Worm (Caenorhabditis elegans): ENCODE results near the gene C25G4.8.

The C25G4.8 gene

DNA sequence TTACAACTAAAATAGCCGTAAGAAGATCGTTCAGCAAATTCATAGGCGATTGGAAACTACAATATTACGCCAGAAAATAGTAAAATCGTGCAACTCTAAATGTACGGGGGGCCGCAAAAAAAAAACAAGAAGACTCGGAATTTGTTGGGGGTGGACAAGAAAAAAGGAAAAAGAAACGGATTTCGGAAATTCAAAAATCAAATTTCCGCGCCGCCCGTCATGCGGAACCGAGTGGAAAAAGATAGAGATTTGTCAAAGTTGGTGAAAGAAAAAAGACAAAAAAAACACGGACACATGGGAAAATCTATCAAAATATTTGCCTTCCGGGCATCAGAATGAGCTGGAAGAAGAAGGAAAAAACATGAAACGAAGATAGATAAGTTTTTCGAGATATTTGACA is 44.0 kb downstream of the C25G4.8 start:
- TF ChIP-seq fkh-10 (GFP tag; optimal IDR thresholded peaks at IDR 0.05) (peak; percentile 5), ceh-16 (tag; optimal IDR thresholded peaks at IDR 0.05) (no peak), nfya-1 (tag; optimal IDR thresholded peaks at IDR 0.05; ENCODE audit: insufficient read depth) (peak; percentile 12)

DNA sequence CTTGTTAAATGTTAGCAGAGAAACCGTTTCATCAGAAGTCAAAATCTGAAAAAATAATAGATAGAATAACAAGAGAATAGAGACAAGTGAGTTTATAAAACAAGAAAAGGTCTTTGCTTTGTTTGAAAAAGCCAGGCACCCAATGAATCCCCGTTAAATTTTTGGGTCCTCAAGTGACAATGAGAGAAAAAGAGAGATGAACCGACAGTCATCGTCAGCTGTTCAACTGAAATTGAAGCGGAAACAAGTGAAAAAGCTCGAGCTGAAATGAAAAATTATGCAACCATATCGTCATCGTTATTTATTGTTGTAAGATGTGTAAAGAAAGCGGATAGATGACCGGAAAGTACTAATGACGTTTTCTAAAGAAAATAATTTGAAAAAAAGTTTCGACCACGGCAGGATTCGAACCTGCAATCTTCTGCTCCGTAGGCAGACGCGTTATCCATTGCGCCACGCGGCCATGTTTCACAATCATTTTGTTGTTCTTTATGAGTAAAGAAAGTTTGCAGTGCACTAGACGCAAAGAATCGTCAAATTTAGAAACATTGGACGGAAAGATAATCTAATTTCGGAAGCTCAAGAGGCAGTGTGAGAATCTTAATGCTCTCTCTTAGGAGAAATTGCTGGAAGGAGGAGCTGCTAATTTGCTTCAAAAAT is 45.6 kb downstream of the C25G4.8 start, which contains the start of gene F08G5.3:
Gene F08G5.3 (minus strand): TSS at position 51 of the 660 bp plus-strand sequence.
- TF ChIP-seq daf-12 (tag; optimal IDR thresholded peaks at IDR 0.05), result no peak
- TF ChIP-seq pha-4 (tag; optimal IDR thresholded peaks at IDR 0.05), result peak; percentile 34
- peak; percentile 32 for TF ChIP-seq tbx-2 (tag; optimal IDR thresholded peaks at IDR 0.05)
- peak; percentile 40 for TF ChIP-seq nhr-11 (tag; optimal IDR thresholded peaks at IDR 0.05)
- TF ChIP-seq nhr-43 (tag; optimal IDR thresholded peaks at IDR 0.05; ENCODE audit: poor library complexity, severe bottlenecking), result peak; percentile 73
- peak; percentile 42 for TF ChIP-seq ceh-9 (tag; optimal IDR thresholded peaks at IDR 0.05)
- no peak for TF ChIP-seq hmg-11 (tag; optimal IDR thresholded peaks at IDR 0.05)
- TF ChIP-seq fos-1 (tag; optimal IDR thresholded peaks at IDR 0.05), result no peak
- peak; percentile 20 for TF ChIP-seq lsy-12 (tag; optimal IDR thresholded peaks at IDR 0.05)
- TF ChIP-seq nfya-1 (tag; optimal IDR thresholded peaks at IDR 0.05; ENCODE audit: insufficient read depth), result peak; percentile 37
- TF ChIP-seq mml-1 (tag; optimal IDR thresholded peaks at IDR 0.05), result no peak
- peak; percentile 49 for TF ChIP-seq elt-2 (tag; optimal IDR thresholded peaks at IDR 0.05)
- no peak for TF ChIP-seq nhr-76 (tag; optimal IDR thresholded peaks at IDR 0.05)
- peak; percentile 9 for TF ChIP-seq pqm-1 (tag; optimal IDR thresholded peaks at IDR 0.05)

DNA sequence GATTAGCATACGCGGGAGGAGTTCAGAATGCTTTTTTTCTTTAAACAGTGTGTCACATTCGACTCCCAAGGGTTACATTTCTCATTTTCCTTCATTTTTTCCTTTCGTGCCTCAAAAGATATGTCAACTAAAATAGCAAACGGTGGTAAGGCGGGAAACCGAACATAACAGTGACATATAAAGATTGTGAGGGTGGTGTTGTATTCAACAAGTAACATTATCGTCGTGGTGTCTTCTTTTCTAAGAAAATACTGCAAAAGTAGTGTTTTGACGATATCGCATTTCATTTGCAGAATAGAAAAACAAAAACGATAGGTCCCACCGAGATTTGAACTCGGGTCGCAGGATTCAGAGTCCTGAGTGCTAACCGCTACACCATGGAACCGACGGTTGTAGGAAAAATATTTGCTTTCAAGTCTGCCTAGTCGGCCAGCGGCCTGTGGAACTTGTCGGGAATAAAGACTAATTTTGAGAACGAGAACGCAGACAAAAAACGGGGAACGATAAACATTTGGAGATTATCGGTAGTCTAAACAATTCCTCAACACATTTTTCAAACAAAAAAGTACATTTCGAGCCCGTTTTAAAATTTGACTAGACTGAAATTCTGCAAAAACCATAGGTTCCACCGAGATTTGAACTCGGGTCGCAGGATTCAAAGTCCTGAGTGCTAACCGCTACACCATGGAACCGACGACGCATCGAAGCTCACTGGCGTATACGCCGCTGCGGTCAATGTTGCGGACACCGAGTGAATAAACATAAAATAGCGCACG is 46.5 kb downstream of the C25G4.8 start:
- TF ChIP-seq aly-2 (tag; optimal IDR thresholded peaks at IDR 0.05) (no peak), hmg-11 (tag; optimal IDR thresholded peaks at IDR 0.05) (peak; percentile 35), elt-2 (tag; optimal IDR thresholded peaks at IDR 0.05) (peak; percentile 26)

DNA sequence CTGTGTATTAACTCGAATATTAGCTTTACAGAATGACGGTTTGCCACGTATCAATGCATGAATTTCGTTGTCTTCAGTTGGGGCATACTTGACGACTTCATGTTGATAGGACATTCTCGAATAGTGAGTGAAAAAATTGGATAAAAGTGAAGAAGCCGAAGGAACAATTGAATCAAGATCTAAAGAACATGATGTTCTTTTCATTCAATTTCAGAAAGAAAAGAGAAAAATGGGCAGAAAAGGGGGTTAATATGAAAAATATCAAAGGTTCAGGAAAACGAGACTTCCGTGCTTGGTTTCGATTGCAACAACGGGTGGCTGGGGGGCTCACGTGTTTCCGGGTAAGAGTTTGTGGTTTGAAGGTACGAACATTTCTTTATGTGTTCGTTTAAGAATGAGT is 48.7 kb downstream of the C25G4.8 start:
- TF ChIP-seq nhr-43 (tag; optimal IDR thresholded peaks at IDR 0.05; ENCODE audit: poor library complexity, severe bottlenecking) (no peak), fkh-10 (GFP tag; optimal IDR thresholded peaks at IDR 0.05) (peak; percentile 71)

DNA sequence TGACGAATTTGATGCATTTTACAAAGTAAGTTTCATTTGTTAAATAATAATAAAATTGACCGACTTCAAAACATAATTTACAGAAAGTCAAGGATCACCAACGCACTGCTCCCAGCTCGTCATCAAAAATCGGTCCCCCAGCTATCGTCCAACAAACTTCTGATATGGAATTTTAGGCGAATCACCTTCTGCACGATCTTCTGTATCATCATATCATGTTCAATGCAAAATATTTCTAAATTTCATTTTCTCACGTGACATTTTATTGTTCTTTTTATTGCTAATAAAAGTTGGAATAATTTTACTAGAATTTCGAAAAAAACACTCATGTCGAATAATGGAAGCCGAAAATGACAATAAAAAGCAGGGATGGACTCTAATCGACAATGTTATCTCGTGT is 53.1 kb downstream of the C25G4.8 start, which contains the start of gene acl-13:
Gene acl-13 (plus strand): TSS at position 301 of the 400 bp plus-strand sequence.
- TF ChIP-seq fkh-10 (GFP tag; optimal IDR thresholded peaks at IDR 0.05), result no peak
- TF ChIP-seq jun-1 (tag; optimal IDR thresholded peaks at IDR 0.05), result no peak
- TF ChIP-seq R02D3.7 (tag; optimal IDR thresholded peaks at IDR 0.05), result no peak
- no peak for TF ChIP-seq egl-27 (tag; optimal IDR thresholded peaks at IDR 0.05)
- no peak for TF ChIP-seq elt-2 (tag; optimal IDR thresholded peaks at IDR 0.05)
- TF ChIP-seq unc-39 (tag; optimal IDR thresholded peaks at IDR 0.05), result no peak
- no peak for TF ChIP-seq fos-1 (tag; optimal IDR thresholded peaks at IDR 0.05)
- TF ChIP-seq mdl-1 (tag; optimal IDR thresholded peaks at IDR 0.05), result no peak
- no peak for TF ChIP-seq ceh-28 (tag; optimal IDR thresholded peaks at IDR 0.05)
- TF ChIP-seq nhr-76 (tag; optimal IDR thresholded peaks at IDR 0.05), result no peak
- TF ChIP-seq nhr-23 (tag; optimal IDR thresholded peaks at IDR 0.05), result no peak
- TF ChIP-seq tbx-2 (tag; optimal IDR thresholded peaks at IDR 0.05), result no peak
- TF ChIP-seq snpc-4 (tag; optimal IDR thresholded peaks at IDR 0.05), result no peak

Measured in whole organism, L3 larva.